Fruit fly (Drosophila melanogaster): ENCODE measurements around the gene Rab11.

The Rab11 gene

dm6 chr3R:21118784-21119183, 7.6 kb downstream of the Rab11 start, which contains the start of gene Bdbt (continued):
- TF ChIP-seq CoRest (tag; optimal IDR thresholded peaks at IDR 0.05) = no peak
- TF ChIP-seq ssp (GFP tag; IDR thresholded peaks at IDR 0.05) = peak; percentile 95
- TF ChIP-seq Poxn (GFP tag; IDR thresholded peaks at IDR 0.05) = no peak
- no peak for TF ChIP-seq ftz-f1 (GFP tag; optimal IDR thresholded peaks at IDR 0.05)
- no peak for TF ChIP-seq gt (GFP tag; IDR thresholded peaks at IDR 0.05)
- no peak for TF ChIP-seq slou (GFP tag; optimal IDR thresholded peaks at IDR 0.05)
- TF ChIP-seq Hr3 (GFP tag; optimal IDR thresholded peaks at IDR 0.05) = peak; percentile 28
- TF ChIP-seq gsb (GFP tag; IDR thresholded peaks at IDR 0.05) = no peak
- no peak for TF ChIP-seq crc (GFP tag; optimal IDR thresholded peaks at IDR 0.05)
- TF ChIP-seq CG34376 (GFP tag; optimal IDR thresholded peaks at IDR 0.05) = no peak
- no peak for TF ChIP-seq chn (GFP tag; optimal IDR thresholded peaks at IDR 0.05)
- peak; percentile 84 for TF ChIP-seq vnd (GFP tag; IDR thresholded peaks at IDR 0.05; ENCODE audit: partially characterized antibody)
- TF ChIP-seq HHEX (GFP tag; optimal IDR thresholded peaks at IDR 0.05) = no peak
- TF ChIP-seq sima (GFP tag; optimal IDR thresholded peaks at IDR 0.05) = no peak
- TF ChIP-seq sens-2 (GFP tag; IDR thresholded peaks at IDR 0.05) = no peak
- TF ChIP-seq GATAe (GFP tag; conservative IDR thresholded peaks at IDR 0.05) = no peak
- TF ChIP-seq Nf-YA (GFP tag; IDR thresholded peaks at IDR 0.05) = no peak
- no peak for TF ChIP-seq CG31441 (GFP tag; IDR thresholded peaks at IDR 0.05)
- TF ChIP-seq phol (tag; optimal IDR thresholded peaks at IDR 0.05) = peak; percentile 35
- peak; percentile 94 for TF ChIP-seq D19B (GFP tag; optimal IDR thresholded peaks at IDR 0.05)
- no peak for TF ChIP-seq Sox102F (GFP tag; optimal IDR thresholded peaks at IDR 0.05)
- TF ChIP-seq Stat92E (GFP tag; optimal IDR thresholded peaks at IDR 0.05) = no peak
- no peak for TF ChIP-seq CG12219 (GFP tag; optimal IDR thresholded peaks at IDR 0.05)
- TF ChIP-seq sr (GFP tag; IDR thresholded peaks at IDR 0.05) = no peak
- no peak for TF ChIP-seq lmd (GFP tag; IDR thresholded peaks at IDR 0.05)
- no peak for TF ChIP-seq tin (GFP tag; optimal IDR thresholded peaks at IDR 0.05)
- no peak for TF ChIP-seq sim (GFP tag; IDR thresholded peaks at IDR 0.05)
- TF ChIP-seq CG14441 (GFP tag; IDR thresholded peaks at IDR 0.05) = peak; percentile 49; the same call in 1 of the 2 replicates
- no peak for TF ChIP-seq stc (GFP tag; IDR thresholded peaks at IDR 0.05)
- TF ChIP-seq CG13123 (GFP tag; optimal IDR thresholded peaks at IDR 0.05) = no peak
- no peak for TF ChIP-seq bowl (GFP tag; IDR thresholded peaks at IDR 0.05)
- TF ChIP-seq abd-A (tag; optimal IDR thresholded peaks at IDR 0.05) = no peak
- no peak for TF ChIP-seq CG11085 (GFP tag; IDR thresholded peaks at IDR 0.05)
- peak; percentile 52 for TF ChIP-seq CG3847 (GFP tag; IDR thresholded peaks at IDR 0.05)
- peak; percentile 15 for TF ChIP-seq CG13296 (GFP tag; optimal IDR thresholded peaks at IDR 0.05)
- TF ChIP-seq sug (tag; optimal IDR thresholded peaks at IDR 0.05) = peak; percentile 27
- no peak for TF ChIP-seq CG7928 (GFP tag; optimal IDR thresholded peaks at IDR 0.05)
- no peak for TF ChIP-seq gcm (GFP tag; optimal IDR thresholded peaks at IDR 0.05)
- TF ChIP-seq CG2116 (GFP tag; optimal IDR thresholded peaks at IDR 0.05) = no peak
- peak; percentile 52 for TF ChIP-seq CG9932 (GFP tag; IDR thresholded peaks at IDR 0.05)
- TF ChIP-seq oc (tag; optimal IDR thresholded peaks at IDR 0.05) = no peak
- TF ChIP-seq CG3838 (GFP tag; optimal IDR thresholded peaks at IDR 0.05) = no peak
- peak; percentile 81 for TF ChIP-seq gfzf (GFP tag; optimal IDR thresholded peaks at IDR 0.05)
- no peak for TF ChIP-seq Jarid2 (GFP tag; optimal IDR thresholded peaks at IDR 0.05)
- no peak for TF ChIP-seq Hmx (GFP tag; optimal IDR thresholded peaks at IDR 0.05)
- peak; percentile 43 for TF ChIP-seq bcd (GFP tag; optimal IDR thresholded peaks at IDR 0.05)
- TF ChIP-seq CG7556 (GFP tag; optimal IDR thresholded peaks at IDR 0.05) = no peak
- no peak for TF ChIP-seq CG10209 (GFP tag; optimal IDR thresholded peaks at IDR 0.05)
- TF ChIP-seq pfk (GFP tag; optimal IDR thresholded peaks at IDR 0.05) = no peak
- TF ChIP-seq Sry-δ (GFP tag; optimal IDR thresholded peaks at IDR 0.05) = peak; percentile 13
- TF ChIP-seq CG11560 (tag; IDR thresholded peaks at IDR 0.05) = no peak
- no peak for TF ChIP-seq Adf1 (GFP tag; IDR thresholded peaks at IDR 0.05)
- no peak for TF ChIP-seq CG6272 (GFP tag; IDR thresholded peaks at IDR 0.05)

Data from whole organism, embryonic.